Worm (Caenorhabditis elegans): ENCODE results near the gene C31E10.11.

ce11 chrX:13958451-13958850 is 32.1 kb downstream of the C31E10.11 start:
- TF ChIP-seq hlh-4 (tag; optimal IDR thresholded peaks at IDR 0.05) (no peak), nhr-11 (tag; optimal IDR thresholded peaks at IDR 0.05) (no peak), fos-1 (tag; optimal IDR thresholded peaks at IDR 0.05) (no peak), elt-2 (tag; optimal IDR thresholded peaks at IDR 0.05) (no peak)

All from whole organism, L1 larva.